Worm (Caenorhabditis elegans): Measurements from ENCODE around the gene tdo-2.

Gene tdo-2

ce11 chrIII:5884007-5884406 is 35.7 kb downstream of the tdo-2 start, which contains the start of gene C28H8.5:
TSS of gene C28H8.5 (plus strand) at chrIII:5884307.
- no peak for TF ChIP-seq T07F8.4 (tag; optimal IDR thresholded peaks at IDR 0.05)
- no peak for TF ChIP-seq let-607 (tag; optimal IDR thresholded peaks at IDR 0.05)
- no peak for TF ChIP-seq rpc-1 (optimal IDR thresholded peaks at IDR 0.05)
- no peak for TF ChIP-seq rpc-1 (tag; optimal IDR thresholded peaks at IDR 0.05)
- TF ChIP-seq Y95B8A.8 (GFP tag; IDR thresholded peaks at IDR 0.05), result no peak
- no peak for TF ChIP-seq ama-1 (optimal IDR thresholded peaks at IDR 0.05)
- no peak for TF ChIP-seq ama-1 (GFP tag; optimal IDR thresholded peaks at IDR 0.05)
- TF ChIP-seq ztf-6 (GFP tag; IDR thresholded peaks at IDR 0.05), result no peak
- no peak for TF ChIP-seq hrde-1 (tag; optimal IDR thresholded peaks at IDR 0.05; ENCODE audit: borderline replicate concordance)
- TF ChIP-seq F39B2.1 (GFP tag; IDR thresholded peaks at IDR 0.05), result no peak
- TF ChIP-seq lin-35 (GFP tag; optimal IDR thresholded peaks at IDR 0.05), result no peak
- no peak for TF ChIP-seq snpc-1.1 (tag; optimal IDR thresholded peaks at IDR 0.05; ENCODE audit: insufficient read depth)
- no peak for TF ChIP-seq Y53F4B.3 (GFP tag; IDR thresholded peaks at IDR 0.05)
- TF ChIP-seq attf-3 (GFP tag; conservative IDR thresholded peaks at IDR 0.05), result no peak
- TF ChIP-seq pha-4 (tag; optimal IDR thresholded peaks at IDR 0.05), result no peak

DNA sequence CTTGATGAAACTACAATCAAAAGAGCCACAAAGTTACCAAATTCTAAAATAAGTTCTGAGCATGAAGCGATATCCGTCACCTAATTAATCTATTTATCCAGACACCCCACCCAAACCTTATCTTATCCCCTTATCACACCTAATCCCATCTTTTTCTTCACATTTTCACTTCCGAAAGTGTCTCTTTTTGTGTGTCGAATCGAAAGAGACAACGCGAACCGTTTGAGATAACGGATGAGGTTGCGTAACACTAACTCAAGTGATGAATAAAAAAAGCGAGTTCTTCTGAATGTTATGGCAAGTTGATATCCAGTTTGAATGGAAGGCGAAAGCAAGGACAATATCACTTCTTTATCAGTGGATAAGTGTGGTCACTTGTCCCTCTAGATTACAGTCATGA is 36.2 kb downstream of the tdo-2 start:
- TF ChIP-seq sdz-38 (tag; optimal IDR thresholded peaks at IDR 0.05) (no peak), mes-4 (tag; optimal IDR thresholded peaks at IDR 0.05) (no peak), repo-1 (tag; optimal IDR thresholded peaks at IDR 0.05) (no peak), hmg-1.2 (GFP tag; IDR thresholded peaks at IDR 0.05) (no peak), rpc-1 (optimal IDR thresholded peaks at IDR 0.05) (no peak), rpc-1 (tag; optimal IDR thresholded peaks at IDR 0.05) (no peak), C17E4.6 (GFP tag; IDR thresholded peaks at IDR 0.05) (no peak), die-1 (tag; optimal IDR thresholded peaks at IDR 0.05) (no peak), F23B12.7 (tag; optimal IDR thresholded peaks at IDR 0.05; ENCODE audit: insufficient read depth) (no peak), F10E7.11 (tag; optimal IDR thresholded peaks at IDR 0.05) (no peak), ceh-40 (GFP tag; IDR thresholded peaks at IDR 0.05) (no peak), B0336.3 (GFP tag; IDR thresholded peaks at IDR 0.05) (no peak), lsy-27 (tag; optimal IDR thresholded peaks at IDR 0.05; ENCODE audit: borderline replicate concordance, insufficient read depth) (no peak), attf-6 (GFP tag; IDR thresholded peaks at IDR 0.05) (no peak), nhr-179 (tag; optimal IDR thresholded peaks at IDR 0.05) (no peak), C06A6.2 (GFP tag; conservative IDR thresholded peaks at IDR 0.05) (no peak), egl-44 (GFP tag; IDR thresholded peaks at IDR 0.05) (no peak), Y53F4B.3 (GFP tag; IDR thresholded peaks at IDR 0.05) (no peak), F39B2.1 (GFP tag; IDR thresholded peaks at IDR 0.05) (no peak), hmg-20 (GFP tag; IDR thresholded peaks at IDR 0.05) (no peak)

ce11 chrIII:5882823-5883222 is 36.9 kb downstream of the tdo-2 start, which contains the start of gene F01F1.14:
TSS of gene F01F1.14 (minus strand) at chrIII:5882923.
- TF ChIP-seq ztf-3 (GFP tag; optimal IDR thresholded peaks at IDR 0.05) (no peak), T26A5.8 (tag; optimal IDR thresholded peaks at IDR 0.05) (no peak), F33H1.4 (GFP tag; IDR thresholded peaks at IDR 0.05) (no peak), F39B2.1 (GFP tag; IDR thresholded peaks at IDR 0.05) (no peak), ceh-58 (GFP tag; IDR thresholded peaks at IDR 0.05) (no peak), Y53F4B.3 (GFP tag; IDR thresholded peaks at IDR 0.05) (no peak), F57C9.4 (tag; optimal IDR thresholded peaks at IDR 0.05) (no peak), rpc-1 (optimal IDR thresholded peaks at IDR 0.05) (no peak), rpc-1 (tag; optimal IDR thresholded peaks at IDR 0.05) (no peak), unc-130 (GFP tag; optimal IDR thresholded peaks at IDR 0.05) (no peak), somi-1 (GFP tag; optimal IDR thresholded peaks at IDR 0.05) (no peak), Y53G8AR.9 (GFP tag; conservative IDR thresholded peaks at IDR 0.05) (no peak), hlh-12 (tag; optimal IDR thresholded peaks at IDR 0.05) (no peak), Y56A3A.18 (GFP tag; IDR thresholded peaks at IDR 0.05) (no peak), nhr-27 (tag; optimal IDR thresholded peaks at IDR 0.05) (no peak)
